Worm (Caenorhabditis elegans) whole organism, L3 larva: Measurements from ENCODE around the gene tsp-2.

ENCODE experiments used
- aly-2 ChIP-seq: fragments of 150-350 bp; optimal IDR thresholded peaks from 2 replicates; lab custom pipeline; 2014; ENCODE audit warnings: missing biosample characterization, missing genetic modification characterization
- ama-1 ChIP-seq: fragments of 150-350 bp; optimal IDR thresholded peaks from 2 replicates; lab custom pipeline; 2018
- egl-27 ChIP-seq: sonication (generic microtip); optimal IDR thresholded peaks from 4 replicates; lab custom pipeline; 2017; ENCODE audit warnings: missing biosample characterization, missing genetic modification reagents, missing genetic modification characterization
- elt-3 ChIP-seq, 3 experiments: fragments of 150-350 bp in 1 of 3; sonication (generic microtip) in 2 of 3; optimal IDR thresholded peaks; 2 replicates in 2 of 3; 4 replicates in 1 of 3; lab custom pipeline; 2014 to 2017; ENCODE audit warnings: missing biosample characterization in 3 of 3, missing genetic modification characterization in 3 of 3
- lsy-12 ChIP-seq: sonication (generic microtip); optimal IDR thresholded peaks from 2 replicates; lab custom pipeline; 2016; ENCODE audit warnings: mild to moderate bottlenecking, missing genetic modification characterization, missing compliant biosample characterization
- nhr-12 ChIP-seq: fragments of 150-350 bp; optimal IDR thresholded peaks from 2 replicates; lab custom pipeline; 2014; ENCODE audit warnings: missing biosample characterization, missing genetic modification characterization
- nhr-237 ChIP-seq: fragments of 150-350 bp; optimal IDR thresholded peaks from 2 replicates; lab custom pipeline; 2014; ENCODE audit warnings: missing biosample characterization, missing genetic modification characterization
- nhr-28 ChIP-seq: fragments of 150-350 bp; optimal IDR thresholded peaks from 2 replicates; lab custom pipeline; 2014; ENCODE audit warnings: missing biosample characterization, missing genetic modification characterization
- pqm-1 ChIP-seq: fragments of 150-350 bp; optimal IDR thresholded peaks from 2 replicates; lab custom pipeline; 2017; ENCODE audit warnings: missing biosample characterization, missing genetic modification characterization, inconsistent platforms
- unc-62 ChIP-seq: fragments of 150-350 bp; sonication (generic microtip); optimal IDR thresholded peaks from 4 replicates; lab custom pipeline; 2014; ENCODE audit warnings: missing biosample characterization, missing genetic modification reagents, missing genetic modification characterization
- zag-1 ChIP-seq: fragments of 150-350 bp; optimal IDR thresholded peaks from 2 replicates; lab custom pipeline; 2014; ENCODE audit warnings: missing biosample characterization, missing genetic modification characterization

ce11 chrIII:8268296-8268695 is 30.6 kb upstream of the tsp-2 start, which contains the start of the genes F09G8.7 and crn-7:
- TF ChIP-seq pqm-1 (tag; lab: Kevin White, UChicago): no peak
- no peak for TF ChIP-seq ama-1 (lab: Kevin White, UChicago)
- no peak for TF ChIP-seq nhr-237 (tag; lab: Kevin White, UChicago)
- TF ChIP-seq unc-62 (GFP tag; lab: Kevin White, UChicago): no peak
- TF ChIP-seq nhr-12 (tag; lab: Kevin White, UChicago): no peak
- TF ChIP-seq egl-27 (tag; lab: Kevin White, UChicago): no peak
- TF ChIP-seq zag-1 (tag; lab: Kevin White, UChicago): no peak
- TF ChIP-seq lsy-12 (tag; lab: Kevin White, UChicago): no peak
- no peak for TF ChIP-seq nhr-28
- no peak for TF ChIP-seq elt-3 (tag; optimal IDR thresholded peaks at IDR 0.05; lab: Kevin White, UChicago)
- no peak for TF ChIP-seq aly-2 (tag; lab: Kevin White, UChicago)
